Worm (Caenorhabditis elegans) whole organism, L1 larva: ENCODE data around the gene swp-1.
A peak's percentile ranks its signal among the peaks of the same experiment; 100 is the strongest.

Experiments used
- C04F5.9 ChIP-seq: sonication (generic microtip); optimal IDR thresholded peaks from 2 replicates; lab custom pipeline; 2016; ENCODE audit warnings: missing genetic modification characterization, missing compliant biosample characterization
- F16B12.6 ChIP-seq: fragments of 150-350 bp; optimal IDR thresholded peaks from 2 replicates; lab custom pipeline; 2014; ENCODE audit warnings: missing biosample characterization, missing genetic modification characterization
- aha-1 ChIP-seq: fragments of 150-350 bp; optimal IDR thresholded peaks from 2 replicates; lab custom pipeline; 2014; ENCODE audit warnings: missing biosample characterization, missing genetic modification characterization
- aly-2 ChIP-seq: fragments of 150-350 bp; optimal IDR thresholded peaks from 2 replicates; lab custom pipeline; 2014; ENCODE audit warnings: missing biosample characterization, missing genetic modification characterization
- blmp-1 ChIP-seq: fragments of 150-350 bp; optimal IDR thresholded peaks from 2 replicates; lab custom pipeline; 2014; ENCODE audit warnings: missing biosample characterization, missing genetic modification characterization
- ceh-82 ChIP-seq, 3 experiments: fragments of 150-350 bp in 1 of 3; sonication (generic microtip) in 2 of 3; optimal IDR thresholded peaks; 2 replicates each; lab custom pipeline; 2014 to 2017; ENCODE audit warnings: missing biosample characterization in 3 of 3, missing genetic modification characterization in 3 of 3
- ceh-88 ChIP-seq: fragments of 200-800 bp; sonication (Bioruptor generic); IDR thresholded peaks from 2 replicates; pipeline ENCODE4 v1.3.6; 2022; ENCODE audit warnings: missing genetic modification characterization, missing compliant biosample characterization
- ces-1 ChIP-seq: fragments of 150-350 bp; optimal IDR thresholded peaks from 2 replicates; lab custom pipeline; 2014; ENCODE audit warnings: missing biosample characterization, missing genetic modification reagents, missing genetic modification characterization
- dpl-1 ChIP-seq, 3 experiments: fragments of 150-350 bp in 2 of 3; sonication (generic microtip) in 1 of 3; optimal IDR thresholded peaks; 2 replicates each; lab custom pipeline; 2014 to 2017; ENCODE audit warnings: missing biosample characterization in 3 of 3, missing genetic modification characterization in 3 of 3, missing genetic modification reagents in 3 of 3
- dsc-1 ChIP-seq: sonication (generic microtip); optimal IDR thresholded peaks from 2 replicates; lab custom pipeline; 2016; ENCODE audit warnings: mild to moderate bottlenecking, missing genetic modification characterization, missing compliant biosample characterization
- efl-3 ChIP-seq: fragments of 200-800 bp; sonication (Bioruptor generic); optimal IDR thresholded peaks from 2 replicates; lab custom pipeline; 2018; ENCODE audit warnings: mild to moderate bottlenecking, missing genetic modification characterization, missing compliant biosample characterization
- egl-13 ChIP-seq: sonication (generic microtip); optimal IDR thresholded peaks from 2 replicates; lab custom pipeline; 2016; ENCODE audit warnings: missing genotype, missing genetic modification reagents, missing genetic modification characterization, missing compliant biosample characterization
- egl-27 ChIP-seq, 2 experiments: fragments of 150-350 bp in 1 of 2; sonication (generic microtip); optimal IDR thresholded peaks; 3 replicates each; lab custom pipeline; 2017 to 2018; ENCODE audit warnings: missing biosample characterization in 2 of 2, missing genetic modification characterization in 2 of 2, missing genetic modification reagents in 2 of 2
- elt-2 ChIP-seq: sonication (generic microtip); optimal IDR thresholded peaks from 2 replicates; lab custom pipeline; 2016; ENCODE audit warnings: missing genetic modification characterization, mild to moderate bottlenecking, inconsistent platforms, missing compliant biosample characterization, missing genetic modification reagents
- elt-3 ChIP-seq, 6 experiments: fragments of 150-350 bp in 1 of 6; sonication (generic microtip); optimal IDR thresholded peaks; 2 replicates each; lab custom pipeline; 2017 to 2018; ENCODE audit warnings: missing biosample characterization in 6 of 6, missing genetic modification characterization in 6 of 6, inconsistent platforms in 1 of 6
- fkh-4 ChIP-seq: sonication (generic microtip); optimal IDR thresholded peaks from 2 replicates; lab custom pipeline; 2016; ENCODE audit warnings: missing compliant biosample characterization, missing genetic modification characterization, borderline replicate concordance
- isw-1 ChIP-seq: fragments of 200-800 bp; sonication (Bioruptor generic); IDR thresholded peaks from 2 replicates; pipeline ENCODE4 v1.3.6; 2022; ENCODE audit warnings: missing genetic modification characterization, missing compliant biosample characterization
- lin-13 ChIP-seq: fragments of 150-350 bp; optimal IDR thresholded peaks from 2 replicates; lab custom pipeline; 2014; ENCODE audit warnings: missing biosample characterization, missing genetic modification reagents, missing genetic modification characterization
- lin-15B ChIP-seq: fragments of 150-350 bp; sonication (generic microtip); optimal IDR thresholded peaks from 3 replicates; lab custom pipeline; 2014; ENCODE audit warnings: missing biosample characterization, missing genetic modification characterization
- lin-35 ChIP-seq, 2 experiments: fragments of 150-350 bp; optimal IDR thresholded peaks; 2 replicates each; lab custom pipeline; 2014; ENCODE audit warnings: missing biosample characterization in 2 of 2, missing genetic modification characterization in 2 of 2, missing genetic modification reagents in 2 of 2
- lin-39 ChIP-seq: fragments of 150-350 bp; optimal IDR thresholded peaks from 2 replicates; lab custom pipeline; 2014; ENCODE audit warnings: missing biosample characterization, missing genetic modification reagents, missing genetic modification characterization
- lsy-2 ChIP-seq, 2 experiments: fragments of 150-350 bp; optimal IDR thresholded peaks; 2 replicates each; lab custom pipeline; 2014; ENCODE audit warnings: missing biosample characterization in 2 of 2, missing genetic modification characterization in 2 of 2
- mdl-1 ChIP-seq, 2 experiments: fragments of 150-350 bp; optimal IDR thresholded peaks; 2 replicates each; lab custom pipeline; 2014 to 2017; ENCODE audit warnings: missing biosample characterization in 2 of 2, missing genetic modification characterization in 2 of 2, inconsistent platforms in 1 of 2
- mep-1 ChIP-seq: fragments of 150-350 bp; optimal IDR thresholded peaks from 2 replicates; lab custom pipeline; 2014; ENCODE audit warnings: missing biosample characterization, missing genetic modification characterization
- nhr-12 ChIP-seq: sonication (generic microtip); optimal IDR thresholded peaks from 2 replicates; lab custom pipeline; 2017; ENCODE audit warnings: missing biosample characterization, missing genetic modification characterization
- nhr-19 ChIP-seq: fragments of 200-800 bp; sonication (Bioruptor generic); conservative IDR thresholded peaks from 2 replicates; pipeline ENCODE4 v1.3.6; 2022; ENCODE audit warnings: missing genetic modification characterization, missing compliant biosample characterization
- nhr-237 ChIP-seq: fragments of 150-350 bp; optimal IDR thresholded peaks from 2 replicates; lab custom pipeline; 2014; ENCODE audit warnings: missing biosample characterization, missing genetic modification characterization
- nhr-47 ChIP-seq: sonication (generic microtip); optimal IDR thresholded peaks from 2 replicates; lab custom pipeline; 2016; ENCODE audit warnings: mild to moderate bottlenecking, missing genetic modification characterization, moderate library complexity, missing compliant biosample characterization
- nhr-71 ChIP-seq: sonication (generic microtip); optimal IDR thresholded peaks from 2 replicates; lab custom pipeline; 2016; ENCODE audit warnings: mild to moderate bottlenecking, missing genetic modification characterization, moderate library complexity, missing compliant biosample characterization
- nhr-76 ChIP-seq: sonication (generic microtip); optimal IDR thresholded peaks from 2 replicates; lab custom pipeline; 2017; ENCODE audit warnings: missing biosample characterization, missing genetic modification characterization
- nhr-77 ChIP-seq: fragments of 150-350 bp; optimal IDR thresholded peaks from 2 replicates; lab custom pipeline; 2014; ENCODE audit warnings: missing biosample characterization, missing genetic modification characterization
- nhr-84 ChIP-seq: sonication (generic microtip); optimal IDR thresholded peaks from 2 replicates; lab custom pipeline; 2017; ENCODE audit warnings: missing biosample characterization, missing genetic modification characterization
- nhr-85 ChIP-seq: sonication (generic microtip); peaks from one replicate; lab custom pipeline; 2016; ENCODE audit warnings: missing genetic modification characterization, inconsistent platforms, missing compliant biosample characterization
- nhr-90 ChIP-seq: sonication (generic microtip); optimal IDR thresholded peaks from 2 replicates; lab custom pipeline; 2016; ENCODE audit warnings: mild to moderate bottlenecking, missing genetic modification characterization, missing compliant biosample characterization; ENCODE audit not compliant: poor library complexity
- pag-3 ChIP-seq: sonication (generic microtip); optimal IDR thresholded peaks from 2 replicates; lab custom pipeline; 2017; ENCODE audit warnings: missing genetic modification characterization, mild to moderate bottlenecking, missing compliant biosample characterization, antibody characterized with exemption, borderline replicate concordance; ENCODE audit not compliant: insufficient read depth
- pax-3 ChIP-seq: fragments of 200-800 bp; sonication (Bioruptor generic); optimal IDR thresholded peaks from 2 replicates; lab custom pipeline; 2018; ENCODE audit warnings: mild to moderate bottlenecking, missing genetic modification characterization, moderate library complexity, missing compliant biosample characterization
- snpc-4 ChIP-seq: fragments of 150-350 bp; optimal IDR thresholded peaks from 2 replicates; lab custom pipeline; 2014; ENCODE audit warnings: missing biosample characterization, missing genetic modification characterization
- sptf-1 ChIP-seq: fragments of 150-350 bp; optimal IDR thresholded peaks from 2 replicates; lab custom pipeline; 2014; ENCODE audit warnings: missing biosample characterization, missing genetic modification characterization
- tlp-1 ChIP-seq: fragments of 150-350 bp; optimal IDR thresholded peaks from 2 replicates; lab custom pipeline; 2014; ENCODE audit warnings: missing biosample characterization, missing genetic modification characterization
- unc-130 ChIP-seq: fragments of 150-350 bp; optimal IDR thresholded peaks from 2 replicates; lab custom pipeline; 2017; ENCODE audit warnings: missing biosample characterization, missing genetic modification characterization, inconsistent platforms
- unc-86 ChIP-seq: sonication (generic microtip); optimal IDR thresholded peaks from 2 replicates; lab custom pipeline; 2016; ENCODE audit warnings: missing genetic modification characterization, missing compliant biosample characterization
- unc-98 ChIP-seq: fragments of 200-800 bp; sonication (Bioruptor generic); IDR thresholded peaks from 2 replicates; pipeline ENCODE4 v1.3.6; 2022; ENCODE audit warnings: missing genetic modification characterization, missing compliant biosample characterization
- zag-1 ChIP-seq: fragments of 150-350 bp; optimal IDR thresholded peaks from 2 replicates; lab custom pipeline; 2014; ENCODE audit warnings: missing biosample characterization, missing genetic modification characterization
- ztf-11 ChIP-seq, 2 experiments: sonication (generic microtip); optimal IDR thresholded peaks; 2 replicates each; lab custom pipeline; 2016 to 2017; ENCODE audit warnings: missing genetic modification characterization in 2 of 2, missing biosample characterization in 1 of 2, missing compliant biosample characterization in 1 of 2
- ztf-4 ChIP-seq: fragments of 150-350 bp; optimal IDR thresholded peaks from 2 replicates; lab custom pipeline; 2014; ENCODE audit warnings: missing biosample characterization, missing genetic modification characterization

Gene swp-1

DNA sequence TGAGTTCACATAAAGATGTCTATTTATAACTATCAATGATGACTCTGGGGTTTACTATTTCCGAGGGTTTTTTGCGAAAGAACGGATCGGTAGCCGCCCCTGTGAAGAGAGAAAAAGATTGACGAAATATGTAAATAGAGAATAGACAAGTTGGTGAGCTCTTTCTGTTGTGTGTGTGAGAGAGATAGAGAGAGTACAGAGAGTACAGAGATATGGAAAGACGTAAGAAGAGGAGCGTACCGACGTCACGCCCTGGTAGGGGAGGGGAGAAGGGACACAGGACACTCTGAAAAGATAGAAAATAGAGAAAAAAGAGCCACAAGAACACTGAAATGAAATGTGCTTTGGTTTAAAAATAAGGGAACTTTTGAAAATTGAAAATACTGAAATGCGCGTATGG lies 17.1 kb downstream of the swp-1 start (continued):
- TF ChIP-seq nhr-71 (tag; lab: Kevin White, UChicago), result peak; percentile 64
- TF ChIP-seq nhr-19 (GFP tag; lab: Robert Waterston, UW), result peak; percentile 16
- TF ChIP-seq nhr-237 (tag; lab: Kevin White, UChicago), result no peak
- peak in 1 of 3 experiments; percentile 32 for TF ChIP-seq dpl-1 (GFP tag; optimal IDR thresholded peaks at IDR 0.05; lab: Kevin White, UChicago)
- TF ChIP-seq elt-2 (tag; lab: Kevin White, UChicago), result no peak
- TF ChIP-seq isw-1 (GFP tag; lab: Robert Waterston, UW), result 0 out of 2 replicates have a peak, but pooled peaks have one; percentile 7
- TF ChIP-seq sptf-1 (tag; lab: Kevin White, UChicago), result no peak
- no peak for TF ChIP-seq tlp-1 (tag; lab: Kevin White, UChicago)
- TF ChIP-seq C04F5.9, result no peak
- no peak for TF ChIP-seq nhr-76
- TF ChIP-seq nhr-12 (tag; lab: Kevin White, UChicago), result no peak
- TF ChIP-seq unc-98 (GFP tag; lab: Robert Waterston, UW), result no peak
- no peak for TF ChIP-seq lin-13
- TF ChIP-seq aha-1, result no peak
- TF ChIP-seq F16B12.6 (tag; lab: Kevin White, UChicago), result no peak
- no peak for TF ChIP-seq aly-2 (tag; lab: Kevin White, UChicago)
- peak in 1 of 2 experiments; percentile 54 for TF ChIP-seq lin-35 (GFP tag; optimal IDR thresholded peaks at IDR 0.05; lab: Kevin White, UChicago)
- peak; percentile 7 for TF ChIP-seq unc-86 (tag; lab: Kevin White, UChicago)
- peak; percentile 47 for TF ChIP-seq nhr-77 (tag; lab: Kevin White, UChicago)
- no peak for TF ChIP-seq unc-130
- no peak for TF ChIP-seq efl-3 (GFP tag; lab: Kevin White, UChicago)
- TF ChIP-seq, all 84 proteins: peak for 27

DNA sequence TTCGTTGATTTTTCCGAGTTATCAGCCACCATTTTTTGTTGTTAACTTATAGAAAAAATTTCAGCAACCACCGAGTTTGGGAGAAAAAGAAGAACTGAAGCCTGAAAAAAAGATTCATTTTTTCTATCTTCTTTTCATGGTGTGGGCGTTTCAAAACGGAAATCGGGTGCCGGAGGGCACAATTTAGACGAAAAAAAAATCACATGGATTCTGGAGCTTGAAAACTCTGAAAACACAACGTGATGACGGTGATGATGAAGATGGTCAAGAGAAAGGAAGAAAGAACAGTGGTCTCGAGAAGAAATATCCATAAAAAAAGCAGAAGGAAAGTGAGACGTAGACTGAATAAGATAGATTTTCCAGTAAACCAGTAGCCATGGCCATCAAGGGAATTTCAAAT lies 21.3 kb downstream of the swp-1 start, which contains the start of gene rcan-1:
rcan-1 (minus strand) TSS at position 101 of the 400 bp plus-strand sequence.
- no peak for TF ChIP-seq nhr-85 (tag; lab: Kevin White, UChicago)
- no peak for TF ChIP-seq egl-13 (tag; lab: Kevin White, UChicago)
- no peak for TF ChIP-seq ceh-88 (GFP tag; lab: Robert Waterston, UW)
- TF ChIP-seq elt-2 (tag; lab: Kevin White, UChicago), result no peak
- TF ChIP-seq pax-3 (tag; lab: Kevin White, UChicago), result no peak
- no peak for TF ChIP-seq tlp-1 (tag; lab: Kevin White, UChicago)
- no peak for TF ChIP-seq fkh-4 (tag; lab: Kevin White, UChicago)
- TF ChIP-seq elt-3 (tag; optimal IDR thresholded peaks at IDR 0.05; lab: Kevin White, UChicago), result no peak
- no peak for TF ChIP-seq snpc-4 (tag; lab: Kevin White, UChicago)
- no peak for TF ChIP-seq dsc-1 (tag; lab: Kevin White, UChicago)
- no peak for TF ChIP-seq ztf-11 (tag; optimal IDR thresholded peaks at IDR 0.05; lab: Kevin White, UChicago)
- no peak for TF ChIP-seq lin-13
- no peak for TF ChIP-seq zag-1 (tag; lab: Kevin White, UChicago)
- TF ChIP-seq lin-39 (tag; lab: Kevin White, UChicago), result no peak
- TF ChIP-seq ceh-82 (tag; optimal IDR thresholded peaks at IDR 0.05; lab: Kevin White, UChicago), result no peak
- TF ChIP-seq unc-86 (tag; lab: Kevin White, UChicago), result no peak
- no peak for TF ChIP-seq pag-3
- TF ChIP-seq ztf-4 (tag; lab: Kevin White, UChicago), result no peak
- TF ChIP-seq nhr-84 (tag; lab: Kevin White, UChicago), result no peak

DNA sequence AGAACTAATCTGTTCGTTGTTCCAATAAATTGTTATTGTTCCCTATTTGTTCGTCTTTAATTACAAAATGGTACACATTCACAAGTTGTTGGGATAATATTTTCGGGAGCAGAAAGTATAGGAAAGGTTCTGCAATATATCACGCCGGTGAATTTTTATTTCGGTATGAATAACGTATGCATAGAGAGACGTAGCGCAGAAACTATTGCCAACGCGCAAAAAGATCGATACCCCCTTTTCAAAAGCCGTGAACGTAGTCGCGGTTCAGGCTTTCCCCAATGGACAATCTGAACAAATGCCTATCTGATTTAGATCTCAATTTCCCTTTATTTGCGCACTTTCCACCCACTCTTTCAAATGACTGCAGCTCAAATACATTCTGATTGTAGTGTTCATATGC lies 25.2 kb downstream of the swp-1 start, which contains the start of gene pst-2:
pst-2 (plus strand) TSS at position 293 of the 400 bp plus-strand sequence.
- no peak for TF ChIP-seq mdl-1 (tag; optimal IDR thresholded peaks at IDR 0.05; lab: Kevin White, UChicago)
- TF ChIP-seq mep-1 (tag; lab: Kevin White, UChicago), result no peak
- TF ChIP-seq lin-15B (tag; lab: Kevin White, UChicago), result no peak
- TF ChIP-seq fkh-4 (tag; lab: Kevin White, UChicago), result no peak
- peak in 1 of 2 experiments; percentile 7 for TF ChIP-seq lsy-2 (tag; optimal IDR thresholded peaks at IDR 0.05; lab: Kevin White, UChicago)
- no peak for TF ChIP-seq efl-3 (GFP tag; lab: Kevin White, UChicago)
- TF ChIP-seq sptf-1 (tag; lab: Kevin White, UChicago), result no peak
- no peak for TF ChIP-seq nhr-90 (tag; lab: Kevin White, UChicago)
- TF ChIP-seq blmp-1 (tag; lab: Kevin White, UChicago), result peak; percentile 2
- no peak for TF ChIP-seq egl-27 (tag; optimal IDR thresholded peaks at IDR 0.05; lab: Kevin White, UChicago)
- TF ChIP-seq ces-1 (GFP tag; lab: Kevin White, UChicago), result no peak
- TF ChIP-seq unc-98 (GFP tag; lab: Robert Waterston, UW), result no peak
- peak; percentile 14 for TF ChIP-seq nhr-47 (tag; lab: Kevin White, UChicago)
